Fruit fly (Drosophila melanogaster): Measurements from ENCODE around the gene Whamy.

dm6 chr3R:9735151-9735550 is 39.1 kb downstream of the Whamy start:
- TF ChIP-seq CG8478 (optimal IDR thresholded peaks at IDR 0.05): no peak
- no peak for TF ChIP-seq usp (GFP tag; optimal IDR thresholded peaks at IDR 0.05)
- TF ChIP-seq pan (optimal IDR thresholded peaks at IDR 0.05): no peak
